Worm (Caenorhabditis elegans): ENCODE data around the gene hdl-2.

Gene hdl-2

ce11 chrIV:8840161-8840765, 33.7 kb upstream of the hdl-2 start, which contains the start of the genes T28C6.11 and T11B7.1:
Gene T28C6.11 (minus strand): TSS chrIV:8840261.
Gene T11B7.1 (plus strand): TSS chrIV:8840715.
- TF ChIP-seq zag-1 (tag; optimal IDR thresholded peaks at IDR 0.05) (no peak), nhr-76 (tag; optimal IDR thresholded peaks at IDR 0.05) (no peak)

DNA sequence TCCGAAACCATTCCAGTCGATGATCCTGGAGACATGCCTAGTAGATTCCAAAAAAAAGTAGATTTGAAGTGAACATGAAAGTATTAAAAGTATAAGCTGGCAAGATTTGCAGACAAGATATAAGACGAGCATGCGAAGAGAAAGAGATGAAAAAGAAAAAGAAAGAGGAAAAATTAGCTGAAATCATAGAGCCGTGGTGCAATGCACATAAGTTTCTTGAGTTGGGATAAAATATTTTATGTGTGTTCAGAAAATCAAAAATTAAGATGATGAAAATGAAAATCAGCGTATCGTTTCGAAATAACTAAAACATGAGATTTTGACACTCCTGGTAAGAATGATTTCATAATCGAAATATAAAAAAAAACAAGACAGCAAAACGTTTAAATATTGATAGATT, 29.5 kb upstream of the hdl-2 start, which contains the start of gene T11B7.2:
TSS of gene T11B7.2 (minus strand) at position 101 of the 400 bp plus-strand sequence.
- TF ChIP-seq ceh-16 (tag; optimal IDR thresholded peaks at IDR 0.05) (no peak), nfya-1 (tag; optimal IDR thresholded peaks at IDR 0.05; ENCODE audit: insufficient read depth) (no peak), aly-2 (tag; optimal IDR thresholded peaks at IDR 0.05) (no peak), lsy-12 (tag; optimal IDR thresholded peaks at IDR 0.05) (no peak), nhr-12 (tag; optimal IDR thresholded peaks at IDR 0.05) (no peak), pqm-1 (tag; optimal IDR thresholded peaks at IDR 0.05) (no peak), daf-12 (tag; optimal IDR thresholded peaks at IDR 0.05) (no peak), ama-1 (optimal IDR thresholded peaks at IDR 0.05) (no peak), pha-4 (tag; optimal IDR thresholded peaks at IDR 0.05) (no peak), elt-3 (tag; optimal IDR thresholded peaks at IDR 0.05) (no peak), ztf-11 (tag; optimal IDR thresholded peaks at IDR 0.05) (no peak), zag-1 (tag; optimal IDR thresholded peaks at IDR 0.05) (no peak), fos-1 (tag; optimal IDR thresholded peaks at IDR 0.05) (no peak), ZK546.5 (tag; optimal IDR thresholded peaks at IDR 0.05) (no peak), fkh-2 (tag; optimal IDR thresholded peaks at IDR 0.05) (no peak), nhr-25 (tag; optimal IDR thresholded peaks at IDR 0.05) (no peak), snpc-4 (tag; optimal IDR thresholded peaks at IDR 0.05) (no peak), nhr-43 (tag; optimal IDR thresholded peaks at IDR 0.05; ENCODE audit: poor library complexity, severe bottlenecking) (no peak)

ce11 chrIV:8845922-8846321, 28.0 kb upstream of the hdl-2 start:
- peak; percentile 23 for TF ChIP-seq pha-4 (tag; optimal IDR thresholded peaks at IDR 0.05)
- no peak for TF ChIP-seq ceh-28 (tag; optimal IDR thresholded peaks at IDR 0.05)
- TF ChIP-seq elt-2 (tag; optimal IDR thresholded peaks at IDR 0.05), result peak; percentile 81
- peak; percentile 4 for TF ChIP-seq jun-1 (tag; optimal IDR thresholded peaks at IDR 0.05)
- TF ChIP-seq pqm-1 (tag; optimal IDR thresholded peaks at IDR 0.05), result peak; percentile 55

DNA sequence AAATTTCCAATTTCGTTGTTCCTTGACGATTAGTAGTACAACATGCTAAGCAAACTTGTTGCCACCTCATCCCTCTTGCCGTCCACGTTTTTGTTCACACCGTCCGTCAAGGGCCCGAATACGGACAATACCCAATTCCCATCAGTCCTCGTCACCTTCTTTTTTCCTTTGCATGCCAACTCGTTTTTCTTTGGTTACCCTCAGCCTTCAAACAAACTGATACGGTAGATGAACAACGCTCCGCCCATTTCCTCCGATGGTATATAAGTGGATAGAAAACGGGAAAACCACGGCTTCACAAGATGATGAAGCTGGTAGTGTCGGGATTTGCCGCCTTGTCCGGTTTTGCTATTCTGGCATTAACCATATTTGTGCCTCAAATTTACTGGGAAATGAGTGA, 26.0 kb upstream of the hdl-2 start, which contains the start of gene col-118:
TSS of gene col-118 (plus strand) at position 301 of the 400 bp plus-strand sequence.
- TF ChIP-seq nhr-43 (tag; optimal IDR thresholded peaks at IDR 0.05; ENCODE audit: poor library complexity, severe bottlenecking) (no peak), R02D3.7 (tag; optimal IDR thresholded peaks at IDR 0.05) (no peak), ztf-4 (tag; optimal IDR thresholded peaks at IDR 0.05) (no peak), jun-1 (tag; optimal IDR thresholded peaks at IDR 0.05) (no peak), nhr-76 (tag; optimal IDR thresholded peaks at IDR 0.05) (no peak), egl-27 (tag; optimal IDR thresholded peaks at IDR 0.05) (no peak), ceh-9 (tag; optimal IDR thresholded peaks at IDR 0.05) (no peak), mml-1 (tag; optimal IDR thresholded peaks at IDR 0.05) (no peak)

DNA sequence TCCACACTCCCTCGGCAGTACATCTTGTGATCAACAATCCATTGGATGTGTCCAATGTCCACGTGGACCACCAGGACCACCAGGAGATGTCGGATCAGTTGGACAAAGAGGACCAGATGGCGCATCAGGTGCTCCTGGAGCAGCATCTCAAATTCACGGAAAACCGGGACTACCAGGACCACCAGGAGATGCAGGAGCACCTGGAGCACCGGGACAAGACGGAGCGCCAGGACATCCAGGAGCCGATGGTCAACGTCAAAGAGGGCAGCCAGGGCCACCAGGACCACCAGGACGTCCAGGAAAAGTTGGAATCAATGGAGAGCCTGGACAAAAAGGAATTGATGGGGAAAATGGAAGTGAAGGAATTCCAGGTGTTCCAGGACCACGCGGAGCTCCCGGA, 25.0 kb upstream of the hdl-2 start:
- no peak for TF ChIP-seq unc-62 (GFP tag; optimal IDR thresholded peaks at IDR 0.05)
- TF ChIP-seq nfya-1 (tag; optimal IDR thresholded peaks at IDR 0.05; ENCODE audit: insufficient read depth), result no peak
- TF ChIP-seq mml-1 (tag; optimal IDR thresholded peaks at IDR 0.05), result no peak
- no peak for TF ChIP-seq ceh-16 (tag; optimal IDR thresholded peaks at IDR 0.05)
- TF ChIP-seq nhr-25 (tag; optimal IDR thresholded peaks at IDR 0.05), result no peak

DNA sequence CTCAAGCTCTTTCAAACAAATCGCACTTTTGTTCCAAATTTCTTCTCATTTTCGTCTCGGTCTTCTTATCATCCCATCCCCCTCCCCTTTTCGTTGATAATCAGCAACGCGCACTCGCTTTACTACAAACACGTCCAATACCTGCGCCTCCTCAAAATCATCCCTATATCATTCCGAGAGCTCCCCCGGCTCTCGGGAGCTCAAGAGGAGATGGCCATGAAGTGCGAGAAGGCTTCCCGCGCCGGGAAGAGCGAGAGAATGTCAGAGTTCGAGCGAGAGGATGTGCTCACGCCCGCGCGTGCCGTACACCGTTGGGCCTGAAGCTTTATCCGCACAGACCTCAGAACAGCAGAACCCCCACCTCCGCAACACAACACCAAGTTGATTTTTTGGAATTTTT, 23.1 kb upstream of the hdl-2 start:
- TF ChIP-seq nhr-23 (tag; optimal IDR thresholded peaks at IDR 0.05) (no peak), lsy-12 (tag; optimal IDR thresholded peaks at IDR 0.05) (no peak), fos-1 (tag; optimal IDR thresholded peaks at IDR 0.05) (no peak), nhr-77 (tag; optimal IDR thresholded peaks at IDR 0.05) (no peak), unc-39 (tag; optimal IDR thresholded peaks at IDR 0.05) (no peak), nhr-67 (tag; optimal IDR thresholded peaks at IDR 0.05) (no peak), aly-2 (tag; optimal IDR thresholded peaks at IDR 0.05) (no peak), ZK546.5 (tag; optimal IDR thresholded peaks at IDR 0.05) (no peak), ztf-4 (tag; optimal IDR thresholded peaks at IDR 0.05) (no peak), sea-2 (GFP tag; optimal IDR thresholded peaks at IDR 0.05) (no peak), skn-1 (tag; optimal IDR thresholded peaks at IDR 0.05) (no peak), mdl-1 (tag; optimal IDR thresholded peaks at IDR 0.05) (no peak), nfya-1 (tag; optimal IDR thresholded peaks at IDR 0.05; ENCODE audit: insufficient read depth) (no peak)
